Worm (Caenorhabditis elegans): ENCODE data around the gene hrg-10.
"Not testable (repeated sequence)": the region's sequence is repeated elsewhere in the genome, so short reads cannot be mapped to it uniquely, and the experiment has no call there.

DNA sequence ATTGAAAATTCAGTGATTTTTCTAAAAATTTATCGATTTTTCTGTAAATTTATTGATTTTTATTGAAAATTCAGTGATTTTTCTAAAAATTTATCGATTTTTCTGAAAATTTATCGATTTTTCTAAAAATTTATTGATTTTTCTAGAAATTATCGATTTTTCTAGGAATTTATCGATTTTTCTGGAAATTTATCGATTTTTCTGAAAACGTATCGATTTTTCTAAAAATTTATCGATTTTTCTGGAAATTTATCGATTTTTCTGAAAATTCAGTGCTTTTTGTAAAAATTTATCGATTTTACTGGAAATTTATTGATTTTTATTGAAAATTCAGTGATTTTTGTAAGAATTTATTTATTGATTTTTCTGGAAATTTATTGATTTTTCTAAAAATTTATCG lies 27.5 kb upstream of the hrg-10 start:
- TF ChIP-seq ceh-18 (tag; optimal IDR thresholded peaks at IDR 0.05); ceh-24 (tag; optimal IDR thresholded peaks at IDR 0.05); nhr-11 (tag; optimal IDR thresholded peaks at IDR 0.05); pha-4 (tag; optimal IDR thresholded peaks at IDR 0.05); hlh-8 (tag; optimal IDR thresholded peaks at IDR 0.05); F13H6.1 (tag; optimal IDR thresholded peaks at IDR 0.05); ceh-30 (tag; optimal IDR thresholded peaks at IDR 0.05); ama-1 (optimal IDR thresholded peaks at IDR 0.05); ahr-1 (tag; optimal IDR thresholded peaks at IDR 0.05): not testable (repeated sequence)

Data from whole organism, late embryonic.